Fruit fly (Drosophila melanogaster): ENCODE measurements around the gene CG11857.

DNA sequence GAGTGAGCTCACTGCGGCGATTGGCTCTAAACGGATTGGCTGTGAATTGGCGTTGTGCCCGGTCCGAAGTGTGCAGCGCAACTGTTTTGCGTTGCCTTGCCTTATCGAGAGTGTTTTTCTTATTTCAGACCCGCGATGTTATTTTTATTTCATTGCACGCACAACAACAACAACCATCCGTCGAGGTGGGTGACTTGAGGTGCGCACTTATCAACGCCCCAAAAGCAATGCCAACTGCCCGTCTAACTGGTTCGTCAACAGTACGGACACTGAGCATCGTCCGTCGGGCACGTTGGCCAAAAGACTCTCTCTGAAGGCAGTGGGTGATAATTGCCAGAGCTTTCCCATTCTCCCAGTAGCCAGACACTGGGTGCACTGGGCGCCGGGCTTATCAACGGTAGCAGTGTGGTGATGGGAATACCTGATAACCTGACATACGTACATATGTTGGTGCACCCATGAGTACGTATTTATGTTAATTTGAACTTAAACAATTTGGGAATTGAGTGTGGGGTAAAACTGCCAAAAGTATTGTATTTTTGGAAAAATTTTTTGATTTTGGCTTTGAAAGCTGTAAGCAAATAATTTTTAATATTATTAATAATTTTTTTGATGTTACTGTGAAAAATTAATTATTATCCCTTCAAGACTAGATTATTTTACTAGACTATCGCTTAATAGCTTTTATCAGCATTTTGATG lies 36.8 kb downstream of the CG11857 start, which contains the start of gene CG31102:
- TF ChIP-seq Hr51 (GFP tag; optimal IDR thresholded peaks at IDR 0.05) (no peak), Med (GFP tag) (no peak), CG12155 (GFP tag; optimal IDR thresholded peaks at IDR 0.05) (no peak), CG7556 (GFP tag; optimal IDR thresholded peaks at IDR 0.05) (no peak), CG8281 (tag; optimal IDR thresholded peaks at IDR 0.05) (no peak), CG11093 (GFP tag; IDR thresholded peaks at IDR 0.05) (no peak)
